Worm (Caenorhabditis elegans): ENCODE data around the gene ZK470.6.

The ZK470.6 gene

ce11 chrX:4136547-4137311 lies 40.6 kb downstream of the ZK470.6 start:
- TF ChIP-seq nhr-129 (tag; optimal IDR thresholded peaks at IDR 0.05) = peak; percentile 41
- no peak for TF ChIP-seq nhr-6 (tag; optimal IDR thresholded peaks at IDR 0.05)

ce11 chrX:4134855-4135254 lies 42.4 kb downstream of the ZK470.6 start, which contains the start of gene ZK470.2:
TSS of gene ZK470.2 (plus strand) at chrX:4135155.
- TF ChIP-seq ztf-1 (GFP tag; conservative IDR thresholded peaks at IDR 0.05) (no peak), snpc-4 (tag; optimal IDR thresholded peaks at IDR 0.05) (no peak), lin-39 (tag; optimal IDR thresholded peaks at IDR 0.05) (no peak), lin-11 (tag; optimal IDR thresholded peaks at IDR 0.05) (no peak), nhr-12 (tag; optimal IDR thresholded peaks at IDR 0.05) (no peak), R02D3.7 (tag; optimal IDR thresholded peaks at IDR 0.05) (no peak), blmp-1 (tag; optimal IDR thresholded peaks at IDR 0.05; ENCODE audit: insufficient read depth) (no peak), sem-4 (tag; optimal IDR thresholded peaks at IDR 0.05) (no peak), ama-1 (optimal IDR thresholded peaks at IDR 0.05) (no peak), nhr-237 (tag; optimal IDR thresholded peaks at IDR 0.05) (no peak), nhr-21 (tag; optimal IDR thresholded peaks at IDR 0.05) (no peak), Y55F3AM.14 (GFP tag; optimal IDR thresholded peaks at IDR 0.05) (no peak), unc-55 (GFP tag; optimal IDR thresholded peaks at IDR 0.05) (no peak), nhr-10 (tag; optimal IDR thresholded peaks at IDR 0.05) (no peak), aly-2 (tag; optimal IDR thresholded peaks at IDR 0.05) (no peak), ztf-4 (tag; optimal IDR thresholded peaks at IDR 0.05) (no peak), ceh-82 (tag; optimal IDR thresholded peaks at IDR 0.05) (no peak), zag-1 (tag; optimal IDR thresholded peaks at IDR 0.05) (no peak), sma-9 (GFP tag; optimal IDR thresholded peaks at IDR 0.05) (no peak), sma-9 (tag; optimal IDR thresholded peaks at IDR 0.05) (no peak)

- no peak for TF ChIP-seq ztf-11 (tag; optimal IDR thresholded peaks at IDR 0.05)
- peak; percentile 6 for TF ChIP-seq fos-1 (tag; optimal IDR thresholded peaks at IDR 0.05)
- peak; percentile 41 for TF ChIP-seq crh-2 (tag; optimal IDR thresholded peaks at IDR 0.05)
Observed at ce11 chrX:4133378-4133777, 43.9 kb downstream of the ZK470.6 start.

ce11 chrX:4132243-4132642 lies 45.1 kb downstream of the ZK470.6 start:
- no peak for TF ChIP-seq alr-1 (tag; optimal IDR thresholded peaks at IDR 0.05)
- no peak for TF ChIP-seq elt-3 (tag; optimal IDR thresholded peaks at IDR 0.05)
- TF ChIP-seq ZK546.5 (tag; optimal IDR thresholded peaks at IDR 0.05) = no peak
- TF ChIP-seq gmeb-1 (tag; optimal IDR thresholded peaks at IDR 0.05) = no peak
- TF ChIP-seq sma-9 (GFP tag; optimal IDR thresholded peaks at IDR 0.05) = peak; percentile 94
- no peak for TF ChIP-seq sma-9 (tag; optimal IDR thresholded peaks at IDR 0.05)
- TF ChIP-seq sma-3 (GFP tag; optimal IDR thresholded peaks at IDR 0.05) = peak; percentile 86
- peak; percentile 53 for TF ChIP-seq egl-27 (tag; optimal IDR thresholded peaks at IDR 0.05)
- TF ChIP-seq lin-13 (GFP tag; optimal IDR thresholded peaks at IDR 0.05) = no peak
- TF ChIP-seq lsy-2 (tag; optimal IDR thresholded peaks at IDR 0.05) = peak in 1 of 2 experiments; percentile 52
- TF ChIP-seq C34F6.9 (tag; optimal IDR thresholded peaks at IDR 0.05) = no peak
- peak; percentile 93 for TF ChIP-seq nhr-21 (tag; optimal IDR thresholded peaks at IDR 0.05)
- TF ChIP-seq blmp-1 (tag; optimal IDR thresholded peaks at IDR 0.05; ENCODE audit: insufficient read depth) = peak; percentile 95
- TF ChIP-seq nhr-25 (tag; optimal IDR thresholded peaks at IDR 0.05) = peak; percentile 88
- TF ChIP-seq R02D3.7 (tag; optimal IDR thresholded peaks at IDR 0.05) = no peak
- TF ChIP-seq Y55F3AM.14 (GFP tag; optimal IDR thresholded peaks at IDR 0.05) = peak; percentile 33
- no peak for TF ChIP-seq nhr-23 (tag; optimal IDR thresholded peaks at IDR 0.05)
- peak; percentile 33 for TF ChIP-seq ztf-4 (tag; optimal IDR thresholded peaks at IDR 0.05)
- peak; percentile 77 for TF ChIP-seq nhr-129 (tag; optimal IDR thresholded peaks at IDR 0.05)
- peak; percentile 61 for TF ChIP-seq F13H6.1 (tag; optimal IDR thresholded peaks at IDR 0.05)
- no peak for TF ChIP-seq skn-1 (tag; optimal IDR thresholded peaks at IDR 0.05)
- TF ChIP-seq dmd-4 (tag; optimal IDR thresholded peaks at IDR 0.05) = no peak
- TF ChIP-seq snpc-4 (tag; optimal IDR thresholded peaks at IDR 0.05) = no peak
- peak; percentile 6 for TF ChIP-seq nhr-6 (tag; optimal IDR thresholded peaks at IDR 0.05)
- TF ChIP-seq unc-55 (GFP tag; optimal IDR thresholded peaks at IDR 0.05) = no peak
- peak; percentile 59 for TF ChIP-seq crh-2 (tag; optimal IDR thresholded peaks at IDR 0.05)
